Worm (Caenorhabditis elegans): ENCODE results near the gene Y39G8C.2.

- TF ChIP-seq ztf-29 (GFP tag; IDR thresholded peaks at IDR 0.05) (no peak), klf-2 (GFP tag; conservative IDR thresholded peaks at IDR 0.05) (peak; percentile 61; the same call in 1 of the 2 replicates), T22C8.4 (GFP tag; IDR thresholded peaks at IDR 0.05) (no peak), tab-1 (GFP tag; IDR thresholded peaks at IDR 0.05) (peak; percentile 71), ztf-23 (GFP tag; IDR thresholded peaks at IDR 0.05) (0 out of 2 replicates have a peak, but pooled peaks have one; percentile 10), flt-1 (GFP tag; IDR thresholded peaks at IDR 0.05) (peak; percentile 82), cog-1 (tag; optimal IDR thresholded peaks at IDR 0.05) (peak; percentile 78), med-1 (GFP tag; optimal IDR thresholded peaks at IDR 0.05; ENCODE audit: insufficient read depth) (peak; percentile 53), ref-1 (GFP tag; conservative IDR thresholded peaks at IDR 0.05) (no peak)
Measured at ce11 chrII:14059767-14060166, 37.7 kb downstream of the Y39G8C.2 start, which contains the start of gene rpb-11.

All from whole organism, midembryonic.